Worm (Caenorhabditis elegans) whole organism, midembryonic: ENCODE measurements around the gene ZK816.1.

Source experiments
- T22C8.4 ChIP-seq: fragments of 200-800 bp; sonication (Bioruptor generic); IDR thresholded peaks from 2 replicates; pipeline ENCODE4 v1.3.6; 2022; ENCODE audit warnings: missing genetic modification characterization, missing compliant biosample characterization
- cog-1 ChIP-seq: sonication (generic microtip); optimal IDR thresholded peaks from 2 replicates; lab custom pipeline; 2016; ENCODE audit warnings: missing genetic modification characterization, missing compliant biosample characterization
- flt-1 ChIP-seq: fragments of 200-800 bp; sonication (Bioruptor generic); IDR thresholded peaks from 2 replicates; pipeline ENCODE4 v1.3.6; 2022; ENCODE audit warnings: missing genetic modification characterization, missing compliant biosample characterization
- med-1 ChIP-seq: sonication (generic microtip); optimal IDR thresholded peaks from 2 replicates; lab custom pipeline; 2017; ENCODE audit warnings: missing genetic modification characterization, mild to moderate bottlenecking, missing compliant biosample characterization, antibody characterized with exemption, missing genetic modification reagents; ENCODE audit not compliant: insufficient read depth
- ref-1 ChIP-seq: fragments of 200-800 bp; sonication (Bioruptor generic); conservative IDR thresholded peaks from 2 replicates; pipeline ENCODE4 v1.3.6; 2022; ENCODE audit warnings: missing genetic modification reagents, missing genetic modification characterization, missing compliant biosample characterization

- no peak for TF ChIP-seq flt-1 (GFP tag; lab: Robert Waterston, UW)
- no peak for TF ChIP-seq med-1 (GFP tag; lab: Kevin White, UChicago)
- no peak for TF ChIP-seq ref-1 (GFP tag; lab: Robert Waterston, UW)
- TF ChIP-seq T22C8.4 (GFP tag; lab: Robert Waterston, UW), result no peak
- TF ChIP-seq cog-1, result no peak
Measured at ce11 chrX:3385362-3385761, 33.9 kb downstream of the ZK816.1 start, which contains the start of gene acp-1.
